Fruit fly (Drosophila melanogaster) whole organism, embryonic: ENCODE measurements around the gene CG43307.

Source experiments
- BEAF-32 ChIP-seq: fragments of 200-800 bp; sonication (Bioruptor generic); optimal IDR thresholded peaks from 3 replicates; lab custom pipeline; 2017; ENCODE audit warnings: missing biosample characterization, missing genetic modification characterization, mild to moderate bottlenecking, moderate library complexity, missing genetic modification reagents
- Bgb ChIP-seq: fragments of 200-800 bp; sonication (Bioruptor generic); IDR thresholded peaks from 2 replicates; pipeline ENCODE4 v1.3.6; 2022; ENCODE audit warnings: missing biosample characterization, missing genetic modification characterization; ENCODE audit not compliant: partially characterized antibody
- CG10267 ChIP-seq: fragments of 200-800 bp; sonication (Bioruptor generic); optimal IDR thresholded peaks from 2 replicates; lab custom pipeline; 2018; ENCODE audit warnings: missing biosample characterization, mild to moderate bottlenecking, missing genetic modification characterization, moderate library complexity
- CG12219 ChIP-seq: fragments of 200-800 bp; sonication (Bioruptor generic); optimal IDR thresholded peaks from 3 replicates; lab custom pipeline; 2018; ENCODE audit warnings: missing biosample characterization, mild to moderate bottlenecking, missing genetic modification characterization
- CG1529 ChIP-seq: fragments of 200-800 bp; sonication (Bioruptor generic); optimal IDR thresholded peaks from 3 replicates; lab custom pipeline; 2018; ENCODE audit warnings: missing biosample characterization, missing genetic modification characterization
- CG15696 ChIP-seq: fragments of 200-800 bp; sonication (Bioruptor generic); optimal IDR thresholded peaks from 2 replicates; lab custom pipeline; 2019; ENCODE audit warnings: missing biosample characterization, mild to moderate bottlenecking, missing genetic modification characterization, moderate library complexity
- CG17385 ChIP-seq: fragments of 200-800 bp; sonication (Bioruptor generic); optimal IDR thresholded peaks from 3 replicates; lab custom pipeline; 2018; ENCODE audit warnings: missing biosample characterization, mild to moderate bottlenecking, missing genetic modification characterization
- CG17912 ChIP-seq: fragments of 200-800 bp; sonication (Bioruptor generic); optimal IDR thresholded peaks from 2 replicates; lab custom pipeline; 2018; ENCODE audit warnings: missing biosample characterization, mild to moderate bottlenecking, missing genetic modification characterization
- CG31441 ChIP-seq: fragments of 200-800 bp; sonication (Bioruptor generic); IDR thresholded peaks from 2 replicates; pipeline ENCODE4 v1.3.6; 2022; ENCODE audit warnings: missing biosample characterization, missing genetic modification characterization
- CG42726 ChIP-seq: fragments of 200-800 bp; sonication (Bioruptor generic); IDR thresholded peaks from 2 replicates; pipeline ENCODE4 v1.3.6; 2022; ENCODE audit warnings: missing biosample characterization, missing genetic modification characterization; ENCODE audit not compliant: partially characterized antibody
- CG6272 ChIP-seq: fragments of 200-800 bp; sonication (Bioruptor generic); IDR thresholded peaks from 2 replicates; pipeline ENCODE4 v1.3.6; 2022; ENCODE audit warnings: missing biosample characterization, missing genetic modification characterization
- CG7839 ChIP-seq: fragments of 200-800 bp; sonication (Bioruptor generic); optimal IDR thresholded peaks from 3 replicates; lab custom pipeline; 2018; ENCODE audit warnings: missing biosample characterization, mild to moderate bottlenecking, missing genetic modification characterization, moderate library complexity
- CG7987 ChIP-seq: fragments of 200-800 bp; sonication (Bioruptor generic); optimal IDR thresholded peaks from 2 replicates; lab custom pipeline; 2018; ENCODE audit warnings: missing biosample characterization, mild to moderate bottlenecking, missing genetic modification characterization, moderate library complexity
- CG8924 ChIP-seq: fragments of 200-800 bp; optimal IDR thresholded peaks from 3 replicates; lab custom pipeline; 2019; ENCODE audit warnings: missing biosample characterization, mild to moderate bottlenecking, missing genetic modification characterization, moderate library complexity
- CG9817 ChIP-seq: fragments of 200-800 bp; sonication (Bioruptor generic); optimal IDR thresholded peaks from 2 replicates; lab custom pipeline; 2018; ENCODE audit warnings: missing biosample characterization, mild to moderate bottlenecking, missing genetic modification characterization, moderate library complexity
- Doc2 ChIP-seq: fragments of 200-800 bp; sonication (Bioruptor generic); IDR thresholded peaks from 2 replicates; pipeline ENCODE4 v1.3.6; 2022; ENCODE audit warnings: missing biosample characterization, missing genetic modification characterization
- Doc3 ChIP-seq: fragments of 200-800 bp; sonication (Bioruptor generic); IDR thresholded peaks from 3 replicates; pipeline ENCODE4 v1.3.6; 2022; ENCODE audit warnings: missing biosample characterization, missing genetic modification characterization; ENCODE audit not compliant: partially characterized antibody
- H2.0 ChIP-seq: fragments of 200-800 bp; sonication (Bioruptor generic); IDR thresholded peaks from 2 replicates; pipeline ENCODE4 v1.3.6; 2022; ENCODE audit warnings: missing biosample characterization, missing genetic modification characterization
- Kr ChIP-seq: fragments of 200-800 bp; sonication (Bioruptor generic); optimal IDR thresholded peaks from 2 replicates; lab custom pipeline; 2017; ENCODE audit warnings: missing biosample characterization, mild to moderate bottlenecking, missing genetic modification characterization
- Lhr ChIP-seq: fragments of 200-800 bp; sonication (Bioruptor generic); optimal IDR thresholded peaks from 3 replicates; lab custom pipeline; 2017; ENCODE audit warnings: mild to moderate bottlenecking, missing biosample characterization, missing genetic modification reagents, missing genetic modification characterization
- Med ChIP-seq: fragments of 200-800 bp; sonication (Bioruptor generic); peaks from one replicate; lab custom pipeline; 2016; ENCODE audit warnings: missing biosample characterization, missing genetic modification characterization, mild to moderate bottlenecking, inconsistent platforms, moderate library complexity
- NC2β ChIP-seq: fragments of 200-800 bp; sonication (Bioruptor generic); optimal IDR thresholded peaks from 2 replicates; lab custom pipeline; 2016; ENCODE audit warnings: missing biosample characterization, missing genetic modification characterization
- Opbp ChIP-seq: fragments of 200-800 bp; sonication (Bioruptor generic); IDR thresholded peaks from 3 replicates; pipeline ENCODE4 v1.3.6; 2022; ENCODE audit warnings: missing biosample characterization, missing genetic modification characterization; ENCODE audit not compliant: partially characterized antibody
- abd-A ChIP-seq: fragments of 200-800 bp; sonication (Bioruptor generic); optimal IDR thresholded peaks from 3 replicates; lab custom pipeline; 2019; ENCODE audit warnings: missing biosample characterization, mild to moderate bottlenecking, missing genetic modification characterization, moderate library complexity
- ase ChIP-seq: fragments of 200-800 bp; sonication (Bioruptor generic); IDR thresholded peaks from 3 replicates; pipeline ENCODE4 v1.3.6; 2022; ENCODE audit warnings: missing biosample characterization, missing genetic modification characterization
- bbx ChIP-seq: fragments of 200-800 bp; sonication (Bioruptor generic); IDR thresholded peaks from 2 replicates; pipeline ENCODE4 v1.3.6; 2022; ENCODE audit warnings: missing biosample characterization, missing genetic modification characterization; ENCODE audit not compliant: partially characterized antibody
- bsh ChIP-seq, 2 experiments: fragments of 200-800 bp; sonication (Bioruptor generic); optimal IDR thresholded peaks; 2 replicates each; lab custom pipeline; 2017 to 2018; ENCODE audit warnings: mild to moderate bottlenecking in 2 of 2, missing biosample characterization in 2 of 2, missing genetic modification characterization in 2 of 2, moderate library complexity in 1 of 2
- cg ChIP-seq: fragments of 200-800 bp; sonication (Bioruptor generic); optimal IDR thresholded peaks from 3 replicates; lab custom pipeline; 2019; ENCODE audit warnings: missing biosample characterization, mild to moderate bottlenecking, missing genetic modification characterization, moderate library complexity
- chinmo ChIP-seq: fragments of 200-800 bp; sonication (Bioruptor generic); IDR thresholded peaks from 4 replicates; pipeline ENCODE4 v1.3.6; 2022; ENCODE audit warnings: missing biosample characterization, missing genetic modification characterization; ENCODE audit not compliant: partially characterized antibody
- dm ChIP-seq: fragments of 200-800 bp; sonication (Bioruptor generic); optimal IDR thresholded peaks from 3 replicates; lab custom pipeline; 2016; ENCODE audit warnings: missing biosample characterization, missing genetic modification characterization
- dmrt11E ChIP-seq: fragments of 200-800 bp; sonication (Bioruptor generic); optimal IDR thresholded peaks from 3 replicates; lab custom pipeline; 2018; ENCODE audit warnings: missing biosample characterization, mild to moderate bottlenecking, missing genetic modification characterization, moderate library complexity
- ftz-f1 ChIP-seq: fragments of 200-800 bp; sonication (Bioruptor generic); optimal IDR thresholded peaks from 2 replicates; lab custom pipeline; 2016; ENCODE audit warnings: missing biosample characterization, missing genetic modification characterization
- h ChIP-seq: fragments of >200 bp; optimal IDR thresholded peaks from 2 replicates; lab custom pipeline; 2017
- hbn ChIP-seq: fragments of 200-800 bp; sonication (Bioruptor generic); IDR thresholded peaks from 2 replicates; pipeline ENCODE4 v1.3.6; 2022; ENCODE audit warnings: missing biosample characterization, missing genetic modification characterization; ENCODE audit not compliant: partially characterized antibody
- inv ChIP-seq: fragments of 200-800 bp; sonication (Bioruptor generic); IDR thresholded peaks from 2 replicates; pipeline ENCODE4 v1.3.6; 2022; ENCODE audit warnings: missing biosample characterization, missing genetic modification characterization; ENCODE audit not compliant: partially characterized antibody
- knrl ChIP-seq: fragments of 200-800 bp; sonication (Bioruptor generic); IDR thresholded peaks from 3 replicates; pipeline ENCODE4 v1.3.6; 2022; ENCODE audit warnings: missing biosample characterization, missing genetic modification characterization; ENCODE audit not compliant: partially characterized antibody
- mld ChIP-seq: fragments of 200-800 bp; sonication (Bioruptor generic); IDR thresholded peaks from 3 replicates; pipeline ENCODE4 v1.3.6; 2022; ENCODE audit warnings: missing biosample characterization, missing genetic modification characterization; ENCODE audit not compliant: partially characterized antibody
- nerfin-2 ChIP-seq: fragments of 200-800 bp; sonication (Bioruptor generic); IDR thresholded peaks from 2 replicates; pipeline ENCODE4 v1.3.6; 2022; ENCODE audit warnings: missing biosample characterization, missing genetic modification characterization; ENCODE audit not compliant: partially characterized antibody
- onecut ChIP-seq: fragments of 200-800 bp; sonication (Bioruptor generic); IDR thresholded peaks from 2 replicates; pipeline ENCODE4 v1.3.6; 2022; ENCODE audit warnings: missing biosample characterization, missing genetic modification characterization
- org-1 ChIP-seq: fragments of 200-800 bp; sonication (Bioruptor generic); optimal IDR thresholded peaks from 2 replicates; lab custom pipeline; 2017; ENCODE audit warnings: missing biosample characterization, missing genetic modification characterization
- pan ChIP-seq, 4 experiments: fragments of >200 bp in 3 of 4; fragments of 200-800 bp in 1 of 4; sonication (Bioruptor generic) in 1 of 4; optimal IDR thresholded peaks in 3 of 4; IDR thresholded peaks in 1 of 4; 2 replicates each; pipeline versions ENCODE4 v1.3.6 to Lab custom; 2017 to 2022; ENCODE audit warnings: missing biosample characterization in 2 of 4, missing genetic modification characterization in 2 of 4, mixed read lengths in 1 of 4
- salm ChIP-seq: fragments of 200-800 bp; sonication (Bioruptor generic); optimal IDR thresholded peaks from 2 replicates; lab custom pipeline; 2018; ENCODE audit warnings: missing biosample characterization, mild to moderate bottlenecking, missing genetic modification characterization
- shn ChIP-seq: fragments of 200-800 bp; sonication (Bioruptor generic); optimal IDR thresholded peaks from 3 replicates; lab custom pipeline; 2016; ENCODE audit warnings: missing biosample characterization, missing genetic modification characterization
- sisA ChIP-seq: fragments of 200-800 bp; sonication (Bioruptor generic); IDR thresholded peaks from 2 replicates; pipeline ENCODE4 v1.3.6; 2022; ENCODE audit warnings: missing biosample characterization, missing genetic modification characterization
- sob ChIP-seq: fragments of 200-800 bp; sonication (Bioruptor generic); IDR thresholded peaks from 2 replicates; pipeline ENCODE4 v1.3.6; 2022; ENCODE audit warnings: missing biosample characterization, missing genetic modification characterization
- sqz ChIP-seq: fragments of 200-800 bp; sonication (Bioruptor generic); optimal IDR thresholded peaks from 3 replicates; lab custom pipeline; 2018; ENCODE audit warnings: missing biosample characterization, mild to moderate bottlenecking, missing genetic modification characterization
- tna ChIP-seq: fragments of 200-800 bp; sonication (Bioruptor generic); IDR thresholded peaks from 2 replicates; pipeline ENCODE4 v1.3.6; 2022; ENCODE audit warnings: missing biosample characterization, missing genetic modification characterization; ENCODE audit not compliant: partially characterized antibody
- z ChIP-seq: fragments of 200-800 bp; sonication (Bioruptor generic); IDR thresholded peaks from 3 replicates; pipeline ENCODE4 v1.3.6; 2022; ENCODE audit warnings: missing biosample characterization, missing genetic modification characterization

Gene CG43307

dm6 chr2L:5781181-5781580, 30.2 kb upstream of the CG43307 start (continued):
- peak; percentile 1 for TF ChIP-seq CG7987 (GFP tag; lab: Kevin White, UChicago)
- TF ChIP-seq pan (optimal IDR thresholded peaks at IDR 0.05; lab: Kevin White, UChicago), result no peak
- peak in 1 of 2 experiments; percentile 42 for TF ChIP-seq pan (GFP tag; optimal IDR thresholded peaks at IDR 0.05 in 1 of 2, IDR thresholded peaks at IDR 0.05 in 1 of 2)
- TF ChIP-seq mld (GFP tag; lab: Robert Waterston, UW), result 0 out of 3 replicates have a peak, but pooled peaks have one; percentile 40
- no peak for TF ChIP-seq abd-A (tag; lab: Kevin White, UChicago)
- 0 out of 2 replicates have a peak, but pooled peaks have one; percentile 21 for TF ChIP-seq sob (GFP tag; lab: Robert Waterston, UW)
- no peak for TF ChIP-seq sqz (GFP tag; lab: Kevin White, UChicago)
- TF ChIP-seq dm, result no peak
- peak; percentile 54; the same call in 1 of the 2 replicates for TF ChIP-seq inv (GFP tag; lab: Robert Waterston, UW)
- 0 out of 4 replicates have a peak, but pooled peaks have one; percentile 64 for TF ChIP-seq chinmo (GFP tag; lab: Robert Waterston, UW)
- no peak for TF ChIP-seq CG12219 (GFP tag; lab: Kevin White, UChicago)
- peak; percentile 44; the same call in 1 of the 2 replicates for TF ChIP-seq bbx
- TF ChIP-seq NC2β (GFP tag; lab: Kevin White, UChicago), result no peak
- TF ChIP-seq tna (GFP tag; lab: Robert Waterston, UW), result peak; percentile 78
- TF ChIP-seq ase, result no peak
- peak; percentile 74 for TF ChIP-seq Bgb (GFP tag; lab: Robert Waterston, UW)
- TF ChIP-seq Doc3 (GFP tag; lab: Robert Waterston, UW), result 0 out of 3 replicates have a peak, but pooled peaks have one; percentile 29
- TF ChIP-seq h (lab: Kevin White, UChicago), result no peak
- TF ChIP-seq sisA (GFP tag; lab: Robert Waterston, UW), result peak; percentile 28; the same call in 1 of the 2 replicates
- no peak for TF ChIP-seq salm (tag; lab: Kevin White, UChicago)
- TF ChIP-seq onecut (GFP tag; lab: Robert Waterston, UW), result no peak
- no peak for TF ChIP-seq CG6272
- TF ChIP-seq Opbp (GFP tag; lab: Robert Waterston, UW), result no peak
- TF ChIP-seq dmrt11E (tag; lab: Kevin White, UChicago), result no peak
- TF ChIP-seq CG15696 (tag; lab: Kevin White, UChicago), result no peak
- TF ChIP-seq CG10267 (tag; lab: Kevin White, UChicago), result no peak
- no peak for TF ChIP-seq BEAF-32 (GFP tag; lab: Kevin White, UChicago)
- no peak for TF ChIP-seq z (GFP tag; lab: Robert Waterston, UW)
- TF ChIP-seq shn (GFP tag; lab: Kevin White, UChicago), result no peak
- TF ChIP-seq bsh (GFP tag; optimal IDR thresholded peaks at IDR 0.05; lab: Kevin White, UChicago), result no peak
- TF ChIP-seq CG31441 (GFP tag; lab: Robert Waterston, UW), result no peak
- TF ChIP-seq knrl (GFP tag; lab: Robert Waterston, UW), result no peak; the same call in 2 of the 3 replicates
- no peak for TF ChIP-seq CG1529 (GFP tag; lab: Kevin White, UChicago)
- TF ChIP-seq CG17385 (GFP tag; lab: Kevin White, UChicago), result no peak
- TF ChIP-seq cg, result no peak
- peak; percentile 82 for TF ChIP-seq nerfin-2
- 0 out of 2 replicates have a peak, but pooled peaks have one; percentile 34 for TF ChIP-seq H2.0
- no peak for TF ChIP-seq CG17912 (GFP tag; lab: Kevin White, UChicago)
- TF ChIP-seq Med (GFP tag; lab: Kevin White, UChicago), result peak; percentile 80
- peak; percentile 10 for TF ChIP-seq CG7839 (tag; lab: Kevin White, UChicago)
- TF ChIP-seq Doc2, result no peak
- TF ChIP-seq hbn (GFP tag; lab: Robert Waterston, UW), result no peak
- no peak for TF ChIP-seq ftz-f1 (GFP tag; lab: Kevin White, UChicago)
- no peak for TF ChIP-seq CG8924 (tag; lab: Kevin White, UChicago)
- TF ChIP-seq CG9817 (tag; lab: Kevin White, UChicago), result no peak
- no peak for TF ChIP-seq CG42726
- TF ChIP-seq org-1 (GFP tag; lab: Kevin White, UChicago), result no peak
- TF ChIP-seq Lhr (GFP tag; lab: Kevin White, UChicago), result no peak
- TF ChIP-seq Kr (GFP tag; lab: Kevin White, UChicago), result no peak
